Fruit fly (Drosophila melanogaster): ENCODE results near the gene PolE2.

dm6 chr3L:5891114-5891513, 6.1 kb downstream of the PolE2 start:
- TF ChIP-seq topi (GFP tag; optimal IDR thresholded peaks at IDR 0.05) (no peak), Blimp-1 (GFP tag; optimal IDR thresholded peaks at IDR 0.05) (no peak), CG11762 (GFP tag; optimal IDR thresholded peaks at IDR 0.05; ENCODE audit: insufficient read depth) (no peak), Sox102F (GFP tag; optimal IDR thresholded peaks at IDR 0.05) (no peak), CG8119 (GFP tag; IDR thresholded peaks at IDR 0.05) (no peak), CG8319 (GFP tag; optimal IDR thresholded peaks at IDR 0.05) (no peak), Hr4 (GFP tag; optimal IDR thresholded peaks at IDR 0.05) (no peak), achi (GFP tag; optimal IDR thresholded peaks at IDR 0.05) (no peak), eg (GFP tag; IDR thresholded peaks at IDR 0.05) (no peak), Ets96B (tag; optimal IDR thresholded peaks at IDR 0.05) (no peak), CG31627 (GFP tag; optimal IDR thresholded peaks at IDR 0.05) (no peak)

All from whole organism, prepupa.